Fruit fly (Drosophila melanogaster): ENCODE data around the gene fan.

The fan gene

dm6 chr3L:8074944-8075343, 34.0 kb upstream of the fan start:
- no peak for TF ChIP-seq CG17801 (GFP tag; optimal IDR thresholded peaks at IDR 0.05; ENCODE audit: partially characterized antibody)

dm6 chr3L:8076160-8076559, 32.8 kb upstream of the fan start:
- TF ChIP-seq CG17801 (GFP tag; optimal IDR thresholded peaks at IDR 0.05; ENCODE audit: partially characterized antibody): peak; percentile 57

dm6 chr3L:8077207-8077606, 31.7 kb upstream of the fan start:
- TF ChIP-seq CG17801 (GFP tag; optimal IDR thresholded peaks at IDR 0.05; ENCODE audit: partially characterized antibody): peak; percentile 12

- TF ChIP-seq CG17801 (GFP tag; optimal IDR thresholded peaks at IDR 0.05; ENCODE audit: partially characterized antibody): no peak
Measured at dm6 chr3L:8077953-8078352, 31.0 kb upstream of the fan start.

dm6 chr3L:8079598-8079997, 29.3 kb upstream of the fan start:
- TF ChIP-seq CG17801 (GFP tag; optimal IDR thresholded peaks at IDR 0.05; ENCODE audit: partially characterized antibody): no peak

- TF ChIP-seq CG17801 (GFP tag; optimal IDR thresholded peaks at IDR 0.05; ENCODE audit: partially characterized antibody): no peak
Measured at dm6 chr3L:8080790-8081189, 28.1 kb upstream of the fan start.

- TF ChIP-seq CG17801 (GFP tag; optimal IDR thresholded peaks at IDR 0.05; ENCODE audit: partially characterized antibody): peak; percentile 26
Measured at dm6 chr3L:8081822-8082221, 27.1 kb upstream of the fan start.

dm6 chr3L:8086218-8086617, 22.7 kb upstream of the fan start:
- no peak for TF ChIP-seq CG17801 (GFP tag; optimal IDR thresholded peaks at IDR 0.05; ENCODE audit: partially characterized antibody)

- TF ChIP-seq CG17801 (GFP tag; optimal IDR thresholded peaks at IDR 0.05; ENCODE audit: partially characterized antibody): peak; percentile 67
Measured at dm6 chr3L:8091650-8092068, 17.3 kb upstream of the fan start, which contains the start of gene CG7565. Gene CG7565, minus strand, starts transcription at chr3L:8091786.

dm6 chr3L:8093553-8093952, 15.4 kb upstream of the fan start:
- TF ChIP-seq CG17801 (GFP tag; optimal IDR thresholded peaks at IDR 0.05; ENCODE audit: partially characterized antibody): no peak

- no peak for TF ChIP-seq CG17801 (GFP tag; optimal IDR thresholded peaks at IDR 0.05; ENCODE audit: partially characterized antibody)
Measured at dm6 chr3L:8094652-8095129, 14.2 kb upstream of the fan start.

- TF ChIP-seq CG17801 (GFP tag; optimal IDR thresholded peaks at IDR 0.05; ENCODE audit: partially characterized antibody): peak; percentile 91
Measured at dm6 chr3L:8096106-8096558, 12.8 kb upstream of the fan start.

- TF ChIP-seq CG17801 (GFP tag; optimal IDR thresholded peaks at IDR 0.05; ENCODE audit: partially characterized antibody): no peak
Measured at dm6 chr3L:8097101-8097500, 11.8 kb upstream of the fan start.

- no peak for TF ChIP-seq CG17801 (GFP tag; optimal IDR thresholded peaks at IDR 0.05; ENCODE audit: partially characterized antibody)
Measured at dm6 chr3L:8108201-8108600, 731 bp upstream of the fan start.

dm6 chr3L:8110171-8110570, 1.2 kb downstream of the fan start, which contains the start of gene Nulp1:
Gene Nulp1, plus strand, starts transcription at chr3L:8110368.
- TF ChIP-seq CG17801 (GFP tag; optimal IDR thresholded peaks at IDR 0.05; ENCODE audit: partially characterized antibody): no peak

dm6 chr3L:8115864-8116528, 7.1 kb downstream of the fan start, which contains the start of the genes Arp3 and msk:
Gene Arp3, minus strand, starts transcription at chr3L:8115902.
Gene msk, plus strand, starts transcription at chr3L:8116179.
- TF ChIP-seq CG17801 (GFP tag; optimal IDR thresholded peaks at IDR 0.05; ENCODE audit: partially characterized antibody): peak; percentile 81

dm6 chr3L:8116809-8117208, 7.9 kb downstream of the fan start:
- no peak for TF ChIP-seq CG17801 (GFP tag; optimal IDR thresholded peaks at IDR 0.05; ENCODE audit: partially characterized antibody)

All from ovary, adult (tissue).